Worm (Caenorhabditis elegans) whole organism, young adult: ENCODE data around the gene asd-1.

Source experiments
- F39B2.1 ChIP-seq: fragments of 200-800 bp; sonication (Bioruptor generic); IDR thresholded peaks from 2 replicates; pipeline ENCODE4 v1.3.6; 2022; ENCODE audit warnings: missing genetic modification reagents, missing genetic modification characterization, missing compliant biosample characterization
- Y56A3A.18 ChIP-seq: fragments of 200-800 bp; sonication (Bioruptor generic); IDR thresholded peaks from 2 replicates; pipeline ENCODE4 v1.3.6; 2022; ENCODE audit warnings: missing genetic modification reagents, missing genetic modification characterization, missing compliant biosample characterization
- Y79H2A.3 ChIP-seq: fragments of 200-800 bp; sonication (Bioruptor generic); conservative IDR thresholded peaks from 2 replicates; pipeline ENCODE4 v1.3.6; 2022; ENCODE audit warnings: missing genetic modification reagents, missing genetic modification characterization, missing compliant biosample characterization
- dpl-1 ChIP-seq: fragments of 150-350 bp; optimal IDR thresholded peaks from 2 replicates; lab custom pipeline; 2014; ENCODE audit warnings: missing biosample characterization, missing genetic modification reagents, missing genetic modification characterization
- pha-4 ChIP-seq: fragments of 150-350 bp; sonication (generic microtip); optimal IDR thresholded peaks from 2 replicates; lab custom pipeline; 2014; ENCODE audit warnings: missing biosample characterization, missing genetic modification reagents, missing genetic modification characterization
- rcor-1 ChIP-seq: fragments of 200-800 bp; sonication (Bioruptor generic); IDR thresholded peaks from 2 replicates; pipeline ENCODE4 v1.3.6; 2022; ENCODE audit warnings: missing genetic modification reagents, missing genetic modification characterization, missing compliant biosample characterization
- unc-62 ChIP-seq: fragments of 150-350 bp; optimal IDR thresholded peaks from 2 replicates; lab custom pipeline; 2014; ENCODE audit warnings: missing biosample characterization, missing genetic modification reagents, missing genetic modification characterization
- ztf-6 ChIP-seq: fragments of 200-800 bp; sonication (Bioruptor generic); IDR thresholded peaks from 2 replicates; pipeline ENCODE4 v1.3.6; 2022; ENCODE audit warnings: missing genetic modification reagents, missing genetic modification characterization, missing compliant biosample characterization

DNA sequence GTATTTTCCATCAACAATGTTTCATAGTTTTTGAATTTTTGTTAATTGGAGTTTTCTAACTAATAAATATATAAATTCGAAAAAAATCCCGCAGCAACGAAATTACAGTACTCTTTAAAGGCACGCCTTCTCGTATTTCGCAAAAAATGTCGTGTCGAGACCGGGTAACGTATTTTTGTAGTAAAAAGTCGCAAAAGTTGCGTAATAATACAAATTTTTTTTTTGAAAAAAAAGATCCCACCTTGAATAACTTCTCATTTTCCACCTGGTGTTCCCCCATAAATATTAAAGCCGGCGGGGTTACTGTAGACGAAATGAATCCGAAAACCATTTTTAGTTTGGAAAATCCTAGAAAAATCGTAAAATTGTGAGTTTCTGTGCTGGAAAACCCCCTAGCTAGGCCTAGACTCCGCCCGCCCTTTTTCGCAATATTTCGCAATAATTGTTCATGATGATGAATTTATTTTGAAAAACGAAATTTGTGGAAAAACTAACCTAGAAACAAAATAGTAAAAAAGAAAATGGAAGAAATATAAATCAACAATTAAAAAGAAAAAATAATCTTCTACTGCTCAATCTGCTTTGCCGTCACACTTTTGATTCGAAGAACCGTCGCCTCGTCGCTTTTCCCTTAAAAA, 45.3 kb downstream of the asd-1 start, which contains the start of gene F43C1.7:
- TF ChIP-seq F39B2.1: no peak
- no peak for TF ChIP-seq Y79H2A.3 (GFP tag; lab: Robert Waterston, UW)
- TF ChIP-seq rcor-1: no peak
- TF ChIP-seq dpl-1 (GFP tag; lab: Kevin White, UChicago): no peak
- no peak for TF ChIP-seq Y56A3A.18 (GFP tag; lab: Robert Waterston, UW)
- TF ChIP-seq unc-62: no peak
- no peak for TF ChIP-seq pha-4 (tag; lab: Kevin White, UChicago)
- TF ChIP-seq ztf-6 (GFP tag; lab: Robert Waterston, UW): no peak
